Comparison of ENCODE assay signal across 6 worm cellular contexts in the genomic region with DNA sequence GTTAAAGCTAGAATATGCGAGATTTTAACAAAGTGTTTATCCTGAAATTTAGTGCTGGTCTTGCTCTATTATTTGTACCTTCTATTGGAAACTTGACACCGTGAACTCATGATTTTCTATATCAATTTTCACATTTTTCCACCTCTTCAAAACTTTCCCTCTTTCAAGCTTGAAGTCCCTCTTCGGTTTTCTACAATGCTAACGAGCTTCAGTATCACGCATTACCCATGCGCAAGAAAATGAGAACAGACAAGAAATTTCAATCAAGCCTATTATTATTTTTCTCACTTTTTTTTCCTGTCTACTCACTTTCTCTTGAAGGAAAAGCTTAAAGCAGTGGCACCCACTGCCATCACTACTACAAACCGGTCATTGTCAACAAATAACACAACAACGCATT.
TF ChIP-seq lines count a peak whose summit lies in the region.

No protein-coding gene starts in this region.

TF ChIP-seq in whole organism, L1 larva, 84 proteins besides CTCF, POLR2A, EP300 and RAD21:
- TF ChIP-seq nhr-90 (tag; optimal IDR thresholded peaks at IDR 0.05; lab: Kevin White, UChicago; ENCODE audit: poor library complexity): no peak
- no peak for TF ChIP-seq Y116A8C.19 (tag; optimal IDR thresholded peaks at IDR 0.05; lab: Kevin White, UChicago; ENCODE audit: borderline replicate concordance)
- TF ChIP-seq efl-1 (optimal IDR thresholded peaks at IDR 0.05; lab: Kevin White, UChicago): no peak
- peak in 1 of 2 experiments; percentile 43 for TF ChIP-seq efl-1 (GFP tag; optimal IDR thresholded peaks at IDR 0.05 in 1 of 2; lab: Kevin White, UChicago)
- peak; percentile 55 for TF ChIP-seq ama-1 (optimal IDR thresholded peaks at IDR 0.05; lab: Kevin White, UChicago)
- TF ChIP-seq pax-3 (tag; optimal IDR thresholded peaks at IDR 0.05; lab: Kevin White, UChicago): peak; percentile 50
- TF ChIP-seq ces-1 (GFP tag; optimal IDR thresholded peaks at IDR 0.05; lab: Kevin White, UChicago): no peak
- peak; percentile 4 for TF ChIP-seq rnt-1 (tag; optimal IDR thresholded peaks at IDR 0.05; lab: Kevin White, UChicago)
- TF ChIP-seq ceh-88 (GFP tag; IDR thresholded peaks at IDR 0.05; lab: Robert Waterston, UW): no peak

TF ChIP-seq in whole organism, L2 larva, 48 proteins besides CTCF, POLR2A, EP300 and RAD21:
- no peak for TF ChIP-seq nhr-237 (tag; optimal IDR thresholded peaks at IDR 0.05; lab: Kevin White, UChicago)
- TF ChIP-seq lsy-2 (tag; optimal IDR thresholded peaks at IDR 0.05; lab: Kevin White, UChicago): peak in 1 of 2 experiments; percentile 5
- peak; percentile 15 for TF ChIP-seq ama-1 (optimal IDR thresholded peaks at IDR 0.05; lab: Kevin White, UChicago)
TF ChIP-seq in whole organism, L2 larva: peak in this region for 2.

TF ChIP-seq in whole organism, L3 larva, 47 proteins besides CTCF, POLR2A, EP300 and RAD21:
- TF ChIP-seq lsy-12 (tag; optimal IDR thresholded peaks at IDR 0.05; lab: Kevin White, UChicago) (no peak), egl-5 (tag; optimal IDR thresholded peaks at IDR 0.05; lab: Kevin White, UChicago) (peak; percentile 58), pha-4 (tag; optimal IDR thresholded peaks at IDR 0.05; lab: Kevin White, UChicago) (peak; percentile 44), ama-1 (optimal IDR thresholded peaks at IDR 0.05; lab: Kevin White, UChicago) (peak; percentile 42)

TF ChIP-seq in whole organism, L4 larva, 104 proteins besides CTCF, POLR2A, EP300 and RAD21:
- TF ChIP-seq R02D3.7 (tag; optimal IDR thresholded peaks at IDR 0.05; lab: Kevin White, UChicago) (no peak), T26A8.4 (GFP tag; IDR thresholded peaks at IDR 0.05; lab: Robert Waterston, UW) (peak; percentile 40), ZK337.2 (GFP tag; IDR thresholded peaks at IDR 0.05; lab: Robert Waterston, UW) (no peak), ama-1 (optimal IDR thresholded peaks at IDR 0.05; lab: Kevin White, UChicago) (peak; percentile 13), daf-12 (tag; optimal IDR thresholded peaks at IDR 0.05; lab: Kevin White, UChicago) (no peak), zfp-3 (GFP tag; conservative IDR thresholded peaks at IDR 0.05; lab: Robert Waterston, UW) (peak; percentile 6; the same call in 1 of the 2 replicates), hmg-1.1 (GFP tag; IDR thresholded peaks at IDR 0.05; lab: Robert Waterston, UW) (0 out of 2 replicates have a peak, but pooled peaks have one; percentile 15)

TF ChIP-seq in whole organism, late embryonic, 69 proteins besides CTCF, POLR2A, EP300 and RAD21:
- TF ChIP-seq ama-1 (optimal IDR thresholded peaks at IDR 0.05; lab: Kevin White, UChicago): peak; percentile 62
- TF ChIP-seq ceh-31 (tag; optimal IDR thresholded peaks at IDR 0.05; lab: Kevin White, UChicago): no peak
- TF ChIP-seq ceh-34 (tag; optimal IDR thresholded peaks at IDR 0.05; lab: Kevin White, UChicago): peak; percentile 31

TF ChIP-seq in whole organism, young adult, 124 proteins besides CTCF, POLR2A, EP300 and RAD21:
- peak; percentile 43; the same call in 1 of the 2 replicates for TF ChIP-seq lir-1 (GFP tag; conservative IDR thresholded peaks at IDR 0.05; lab: Robert Waterston, UW)
- TF ChIP-seq mel-28 (tag; optimal IDR thresholded peaks at IDR 0.05; lab: Kevin White, UChicago; ENCODE audit: borderline replicate concordance): no peak
- no peak for TF ChIP-seq F57C9.4 (tag; optimal IDR thresholded peaks at IDR 0.05; lab: Kevin White, UChicago)
- no peak for TF ChIP-seq ama-1 (optimal IDR thresholded peaks at IDR 0.05; lab: Kevin White, UChicago)
- peak in 1 of 2 experiments; percentile 55 for TF ChIP-seq ama-1 (GFP tag; optimal IDR thresholded peaks at IDR 0.05; lab: Kevin White, UChicago)
- no peak for TF ChIP-seq Y53G8AR.9 (GFP tag; conservative IDR thresholded peaks at IDR 0.05; lab: Robert Waterston, UW)
- 0 out of 2 replicates have a peak, but pooled peaks have one; percentile 20 for TF ChIP-seq Y95B8A.8 (GFP tag; IDR thresholded peaks at IDR 0.05; lab: Robert Waterston, UW)
- no peak for TF ChIP-seq madf-3 (GFP tag; IDR thresholded peaks at IDR 0.05; lab: Robert Waterston, UW)
- TF ChIP-seq K11D2.4 (GFP tag; IDR thresholded peaks at IDR 0.05; lab: Robert Waterston, UW): 0 out of 2 replicates have a peak, but pooled peaks have one; percentile 14
- TF ChIP-seq hmg-20 (GFP tag; IDR thresholded peaks at IDR 0.05; lab: Robert Waterston, UW): no peak
- TF ChIP-seq let-607 (tag; optimal IDR thresholded peaks at IDR 0.05; lab: Kevin White, UChicago): no peak
- TF ChIP-seq C06A6.2 (GFP tag; conservative IDR thresholded peaks at IDR 0.05; lab: Robert Waterston, UW): peak; percentile 12; the same call in 1 of the 2 replicates
- TF ChIP-seq nfyb-1 (GFP tag; IDR thresholded peaks at IDR 0.05; lab: Robert Waterston, UW): 0 out of 2 replicates have a peak, but pooled peaks have one; percentile 63
- no peak for TF ChIP-seq cebp-1 (GFP tag; IDR thresholded peaks at IDR 0.05; lab: Robert Waterston, UW)
- TF ChIP-seq cebp-1 (tag; optimal IDR thresholded peaks at IDR 0.05; lab: Kevin White, UChicago): peak; percentile 23
- TF ChIP-seq nhr-80 (tag; optimal IDR thresholded peaks at IDR 0.05; lab: Kevin White, UChicago): no peak
- TF ChIP-seq ZK185.1 (tag; optimal IDR thresholded peaks at IDR 0.05; lab: Kevin White, UChicago; ENCODE audit: poor library complexity, severe bottlenecking): no peak
